Fruit fly (Drosophila melanogaster) whole organism, embryonic: ENCODE results near the gene Ist1.

ENCODE experiments used
- Abd-B ChIP-seq: fragments of 200-800 bp; sonication (Bioruptor generic); optimal IDR thresholded peaks from 2 replicates; lab custom pipeline; 2018; ENCODE audit warnings: missing biosample characterization, mild to moderate bottlenecking, missing genetic modification characterization, moderate library complexity
- BtbVII ChIP-seq: fragments of 200-800 bp; sonication (Bioruptor generic); optimal IDR thresholded peaks from 3 replicates; lab custom pipeline; 2017; ENCODE audit warnings: missing biosample characterization, mild to moderate bottlenecking, missing genetic modification characterization
- CG10267 ChIP-seq: fragments of 200-800 bp; sonication (Bioruptor generic); optimal IDR thresholded peaks from 2 replicates; lab custom pipeline; 2018; ENCODE audit warnings: missing biosample characterization, mild to moderate bottlenecking, missing genetic modification characterization, moderate library complexity
- CG11560 ChIP-seq: fragments of 200-800 bp; sonication (Bioruptor generic); IDR thresholded peaks from 3 replicates; pipeline ENCODE4 v1.3.6; 2022; ENCODE audit warnings: missing biosample characterization, missing genetic modification characterization
- CG1233 ChIP-seq: fragments of 200-800 bp; sonication (Bioruptor generic); optimal IDR thresholded peaks from 4 replicates; lab custom pipeline; 2018; ENCODE audit warnings: missing biosample characterization, mild to moderate bottlenecking, missing genetic modification characterization
- CG13624 ChIP-seq: fragments of 200-800 bp; sonication (Bioruptor generic); optimal IDR thresholded peaks from 2 replicates; lab custom pipeline; 2016; ENCODE audit warnings: missing biosample characterization, missing genetic modification characterization
- CG14441 ChIP-seq: fragments of 200-800 bp; sonication (Bioruptor generic); IDR thresholded peaks from 2 replicates; pipeline ENCODE4 v1.3.6; 2022; ENCODE audit warnings: missing biosample characterization, missing genetic modification characterization
- CG14710 ChIP-seq: fragments of 200-800 bp; sonication (Bioruptor generic); optimal IDR thresholded peaks from 3 replicates; lab custom pipeline; 2019; ENCODE audit warnings: missing biosample characterization, mild to moderate bottlenecking, missing genetic modification characterization, moderate library complexity
- CG15514 ChIP-seq: fragments of 200-800 bp; sonication (Bioruptor generic); optimal IDR thresholded peaks from 3 replicates; lab custom pipeline; 2017; ENCODE audit warnings: missing biosample characterization, missing genetic modification characterization, mild to moderate bottlenecking, moderate library complexity, missing genetic modification reagents
- CG15696 ChIP-seq: fragments of 200-800 bp; sonication (Bioruptor generic); optimal IDR thresholded peaks from 2 replicates; lab custom pipeline; 2019; ENCODE audit warnings: missing biosample characterization, mild to moderate bottlenecking, missing genetic modification characterization, moderate library complexity
- CG1647 ChIP-seq: fragments of 200-800 bp; sonication (Bioruptor generic); optimal IDR thresholded peaks from 3 replicates; lab custom pipeline; 2016; ENCODE audit warnings: missing biosample characterization, missing genetic modification characterization
- CG2199 ChIP-seq: fragments of 200-800 bp; sonication (Bioruptor generic); IDR thresholded peaks from 3 replicates; pipeline ENCODE4 v1.3.6; 2022; ENCODE audit warnings: missing biosample characterization, missing genetic modification characterization
- CG2712 ChIP-seq: fragments of 200-800 bp; optimal IDR thresholded peaks from 3 replicates; lab custom pipeline; 2019; ENCODE audit warnings: missing biosample characterization, mild to moderate bottlenecking, missing genetic modification characterization, moderate library complexity
- CG30403 ChIP-seq: fragments of 200-800 bp; sonication (Bioruptor generic); optimal IDR thresholded peaks from 3 replicates; lab custom pipeline; 2016; ENCODE audit warnings: missing biosample characterization, missing genetic modification characterization
- CG31365 ChIP-seq: fragments of 200-800 bp; sonication (Bioruptor generic); optimal IDR thresholded peaks from 2 replicates; lab custom pipeline; 2018; ENCODE audit warnings: missing biosample characterization, mild to moderate bottlenecking, missing genetic modification characterization
- CG32532 ChIP-seq: fragments of 200-800 bp; sonication (Bioruptor generic); IDR thresholded peaks from 2 replicates; pipeline ENCODE4 v1.3.6; 2022; ENCODE audit warnings: missing biosample characterization, missing genetic modification characterization
- CG3407 ChIP-seq: fragments of 200-800 bp; sonication (Bioruptor generic); optimal IDR thresholded peaks from 2 replicates; lab custom pipeline; 2018; ENCODE audit warnings: missing biosample characterization, mild to moderate bottlenecking, missing genetic modification characterization
- CG4730 ChIP-seq: fragments of 200-800 bp; sonication (Bioruptor generic); IDR thresholded peaks from 2 replicates; pipeline ENCODE4 v1.3.6; 2022; ENCODE audit warnings: missing biosample characterization, missing genetic modification characterization
- CG6689 ChIP-seq: fragments of 200-800 bp; sonication (Bioruptor generic); IDR thresholded peaks from 2 replicates; pipeline ENCODE4 v1.3.6; 2022; ENCODE audit warnings: missing biosample characterization, missing genetic modification characterization
- CG6813 ChIP-seq: fragments of 200-800 bp; sonication (Bioruptor generic); optimal IDR thresholded peaks from 2 replicates; lab custom pipeline; 2017; ENCODE audit warnings: missing biosample characterization, missing genetic modification characterization, mild to moderate bottlenecking, moderate library complexity, missing genetic modification reagents
- CG8388 ChIP-seq: fragments of 200-800 bp; sonication (Bioruptor generic); optimal IDR thresholded peaks from 2 replicates; lab custom pipeline; 2019; ENCODE audit warnings: missing biosample characterization, mild to moderate bottlenecking, missing genetic modification characterization, moderate library complexity
- CG8478 ChIP-seq: fragments of >200 bp; optimal IDR thresholded peaks from 2 replicates; lab custom pipeline; 2018
- CG9932 ChIP-seq: fragments of 200-800 bp; sonication (Bioruptor generic); IDR thresholded peaks from 2 replicates; pipeline ENCODE4 v1.3.6; 2022; ENCODE audit warnings: missing biosample characterization, missing genetic modification characterization
- CHES-1-like ChIP-seq: fragments of 200-800 bp; sonication (Bioruptor generic); optimal IDR thresholded peaks from 2 replicates; lab custom pipeline; 2016; ENCODE audit warnings: missing biosample characterization, missing genetic modification characterization
- Chrac-16 ChIP-seq: fragments of 200-800 bp; sonication (Bioruptor generic); optimal IDR thresholded peaks from 3 replicates; lab custom pipeline; 2016; ENCODE audit warnings: missing biosample characterization, missing genetic modification characterization
- Dad ChIP-seq: fragments of 200-800 bp; sonication (Bioruptor generic); optimal IDR thresholded peaks from 3 replicates; lab custom pipeline; 2016; ENCODE audit warnings: missing biosample characterization, missing genetic modification characterization
- HmgD ChIP-seq: fragments of 200-800 bp; sonication (Bioruptor generic); optimal IDR thresholded peaks from 3 replicates; lab custom pipeline; 2016; ENCODE audit warnings: missing biosample characterization, missing genetic modification characterization
- Hr39 ChIP-seq: fragments of >200 bp; optimal IDR thresholded peaks from 2 replicates; lab custom pipeline; 2017
- Lhr ChIP-seq: fragments of 200-800 bp; sonication (Bioruptor generic); optimal IDR thresholded peaks from 3 replicates; lab custom pipeline; 2017; ENCODE audit warnings: mild to moderate bottlenecking, missing biosample characterization, missing genetic modification reagents, missing genetic modification characterization
- MESR4 ChIP-seq: fragments of 200-800 bp; sonication (Bioruptor generic); optimal IDR thresholded peaks from 2 replicates; lab custom pipeline; 2018; ENCODE audit warnings: missing biosample characterization, mild to moderate bottlenecking, missing genetic modification characterization, moderate library complexity
- Mad ChIP-seq: fragments of 200-800 bp; sonication (Bioruptor generic); optimal IDR thresholded peaks from 2 replicates; lab custom pipeline; 2016; ENCODE audit warnings: missing biosample characterization, missing genetic modification characterization
- Mes4 ChIP-seq: fragments of 200-800 bp; sonication (Bioruptor generic); optimal IDR thresholded peaks from 2 replicates; lab custom pipeline; 2016; ENCODE audit warnings: missing biosample characterization, missing genetic modification characterization
- Oli ChIP-seq: fragments of 200-800 bp; sonication (Bioruptor generic); optimal IDR thresholded peaks from 2 replicates; lab custom pipeline; 2018; ENCODE audit warnings: missing biosample characterization, mild to moderate bottlenecking, missing genetic modification characterization, moderate library complexity
- Pdp1 ChIP-seq, 2 experiments: fragments of 200-800 bp; sonication (Bioruptor generic); optimal IDR thresholded peaks; 3 replicates each; lab custom pipeline; 2016; ENCODE audit warnings: missing biosample characterization in 2 of 2, missing genetic modification characterization in 2 of 2, mild to moderate bottlenecking in 1 of 2, moderate library complexity in 1 of 2
- Scr ChIP-seq: fragments of 200-800 bp; sonication (Bioruptor generic); IDR thresholded peaks from 2 replicates; pipeline ENCODE4 v1.3.6; 2022; ENCODE audit warnings: missing biosample characterization, missing genetic modification characterization; ENCODE audit not compliant: partially characterized antibody
- al ChIP-seq: fragments of 200-800 bp; sonication (Bioruptor generic); IDR thresholded peaks from 2 replicates; pipeline ENCODE4 v1.3.6; 2022; ENCODE audit warnings: missing biosample characterization, missing genetic modification characterization
- cad ChIP-seq: fragments of >200 bp; optimal IDR thresholded peaks from 2 replicates; lab custom pipeline; 2017; ENCODE audit warnings: missing biosample characterization, missing genetic modification characterization
- ci ChIP-seq: fragments of 200-800 bp; sonication (Bioruptor generic); IDR thresholded peaks from 3 replicates; pipeline ENCODE4 v1.3.6; 2022; ENCODE audit warnings: missing biosample characterization, missing genetic modification characterization
- emc ChIP-seq: fragments of 200-800 bp; sonication (Bioruptor generic); optimal IDR thresholded peaks from 2 replicates; lab custom pipeline; 2016; ENCODE audit warnings: missing biosample characterization, missing genetic modification characterization
- her ChIP-seq: fragments of 200-800 bp; sonication (Bioruptor generic); optimal IDR thresholded peaks from 2 replicates; lab custom pipeline; 2016; ENCODE audit warnings: missing biosample characterization, missing genetic modification characterization
- lab ChIP-seq: fragments of 200-800 bp; sonication (Bioruptor generic); optimal IDR thresholded peaks from 3 replicates; lab custom pipeline; 2017; ENCODE audit warnings: missing biosample characterization, missing genetic modification characterization, mild to moderate bottlenecking, moderate library complexity, missing genetic modification reagents
- lmd ChIP-seq: fragments of 200-800 bp; sonication (Bioruptor generic); IDR thresholded peaks from 2 replicates; pipeline ENCODE4 v1.3.6; 2022; ENCODE audit warnings: missing biosample characterization, missing genetic modification characterization
- maf-S ChIP-seq: fragments of 200-800 bp; sonication (Bioruptor generic); optimal IDR thresholded peaks from 2 replicates; lab custom pipeline; 2016; ENCODE audit warnings: missing biosample characterization, missing genetic modification characterization
- nmo ChIP-seq: fragments of 200-800 bp; sonication (Bioruptor generic); optimal IDR thresholded peaks from 2 replicates; lab custom pipeline; 2018; ENCODE audit warnings: missing biosample characterization, mild to moderate bottlenecking, missing genetic modification characterization, moderate library complexity
- repo ChIP-seq: fragments of 200-800 bp; sonication (Bioruptor generic); optimal IDR thresholded peaks from 2 replicates; lab custom pipeline; 2016; ENCODE audit warnings: missing biosample characterization, missing genetic modification characterization
- sd ChIP-seq: fragments of 200-800 bp; sonication (Bioruptor generic); optimal IDR thresholded peaks from 3 replicates; lab custom pipeline; 2018; ENCODE audit warnings: missing biosample characterization, mild to moderate bottlenecking, missing genetic modification characterization, moderate library complexity
- sens ChIP-seq: fragments of 200-800 bp; sonication (Bioruptor generic); peaks from one replicate; lab custom pipeline; 2016; ENCODE audit warnings: missing biosample characterization, missing genetic modification characterization
- sim ChIP-seq: fragments of 200-800 bp; sonication (Bioruptor generic); IDR thresholded peaks from 2 replicates; pipeline ENCODE4 v1.3.6; 2022; ENCODE audit warnings: missing biosample characterization, missing genetic modification characterization
- sisA ChIP-seq: fragments of 200-800 bp; sonication (Bioruptor generic); IDR thresholded peaks from 2 replicates; pipeline ENCODE4 v1.3.6; 2022; ENCODE audit warnings: missing biosample characterization, missing genetic modification characterization
- so ChIP-seq: fragments of 200-800 bp; sonication (Bioruptor generic); IDR thresholded peaks from 3 replicates; pipeline ENCODE4 v1.3.6; 2022; ENCODE audit warnings: missing biosample characterization, missing genetic modification characterization
- ttk ChIP-seq: fragments of 200-800 bp; sonication (Bioruptor generic); IDR thresholded peaks from 2 replicates; pipeline ENCODE4 v2.1.2; 2022; ENCODE audit warnings: missing biosample characterization, missing genetic modification characterization
- unc-4 ChIP-seq: fragments of 200-800 bp; sonication (Bioruptor generic); IDR thresholded peaks from 2 replicates; pipeline ENCODE4 v1.3.6; 2022; ENCODE audit warnings: missing biosample characterization, missing genetic modification characterization; ENCODE audit not compliant: partially characterized antibody

Gene Ist1

dm6 chr3L:6747127-6747526 is 9.2 kb downstream of the Ist1 start (continued):
- TF ChIP-seq CG6689 (GFP tag; lab: Robert Waterston, UW) (peak; percentile 51), CG1647 (GFP tag; lab: Kevin White, UChicago) (no peak), sisA (GFP tag; lab: Robert Waterston, UW) (peak; percentile 45; the same call in 1 of the 2 replicates), lab (GFP tag; lab: Kevin White, UChicago) (peak; percentile 43), CG11560 (no peak), ci (peak; percentile 84), CG2199 (GFP tag; lab: Robert Waterston, UW) (peak; percentile 80; the same call in 2 of the 3 replicates), CG1233 (GFP tag; lab: Kevin White, UChicago) (no peak), Oli (no peak), maf-S (GFP tag; lab: Kevin White, UChicago) (no peak), Scr (GFP tag; lab: Robert Waterston, UW) (peak; percentile 51; the same call in 1 of the 2 replicates), CG32532 (GFP tag; lab: Robert Waterston, UW) (peak; percentile 78), unc-4 (GFP tag; lab: Robert Waterston, UW) (0 out of 2 replicates have a peak, but pooled peaks have one; percentile 25), sens (peak; percentile 84), Abd-B (GFP tag; lab: Kevin White, UChicago) (peak; percentile 39), CG13624 (GFP tag; lab: Kevin White, UChicago) (peak; percentile 52), CG8388 (GFP tag; lab: Kevin White, UChicago) (peak; percentile 18), Dad (GFP tag; lab: Kevin White, UChicago) (peak; percentile 47), Hr39 (lab: Kevin White, UChicago) (no peak), Chrac-16 (GFP tag; lab: Kevin White, UChicago) (peak; percentile 18), CG14710 (tag; lab: Kevin White, UChicago) (peak; percentile 63), CG2712 (peak; percentile 66), CG4730 (no peak), CG30403 (GFP tag; lab: Kevin White, UChicago) (peak; percentile 55), HmgD (GFP tag; lab: Kevin White, UChicago) (peak; percentile 20), Lhr (GFP tag; lab: Kevin White, UChicago) (peak; percentile 55), cad (GFP tag; lab: Kevin White, UChicago) (no peak), sd (tag; lab: Kevin White, UChicago) (peak; percentile 93), Mad (GFP tag; lab: Kevin White, UChicago) (peak; percentile 44), sim (GFP tag; lab: Robert Waterston, UW) (no peak), CG10267 (tag; lab: Kevin White, UChicago) (peak; percentile 49), repo (GFP tag; lab: Kevin White, UChicago) (peak; percentile 7), CG15514 (GFP tag; lab: Kevin White, UChicago) (peak; percentile 42), so (GFP tag; lab: Robert Waterston, UW) (0 out of 3 replicates have a peak, but pooled peaks have one; percentile 28), nmo (GFP tag; lab: Kevin White, UChicago) (peak; percentile 81), Pdp1 (GFP tag; optimal IDR thresholded peaks at IDR 0.05; lab: Kevin White, UChicago) (peak in 1 of 2 experiments; percentile 57), her (GFP tag; lab: Kevin White, UChicago) (peak; percentile 13), emc (GFP tag; lab: Kevin White, UChicago) (no peak), CG14441 (peak; percentile 48), CHES-1-like (peak; percentile 72), CG31365 (peak; percentile 32), CG8478 (lab: Kevin White, UChicago) (no peak), al (GFP tag; lab: Robert Waterston, UW) (peak; percentile 43; the same call in 1 of the 2 replicates), lmd (GFP tag; lab: Robert Waterston, UW) (peak; percentile 49), CG3407 (no peak), ttk (GFP tag; lab: Robert Waterston, UW) (peak; percentile 13; the same call in 1 of the 2 replicates), CG15696 (peak; percentile 52), CG9932 (GFP tag; lab: Robert Waterston, UW) (peak; percentile 84), CG6813 (GFP tag; lab: Kevin White, UChicago) (peak; percentile 21), Mes4 (GFP tag; lab: Kevin White, UChicago) (no peak), MESR4 (peak; percentile 72), BtbVII (GFP tag; lab: Kevin White, UChicago) (no peak)
